2 fruit fly cellular contexts compared by ENCODE assay signal in genomic region chr2L:22121651-22122165, dm6.
TF ChIP-seq lines count a peak whose summit lies in the region.

No protein-coding gene starts in this region.

TF ChIP-seq in whole organism, embryonic, 481 proteins besides CTCF, POLR2A, EP300 and RAD21 (continued from another document and continues in another):
- TF ChIP-seq danr (GFP tag; IDR thresholded peaks at IDR 0.05; lab: Robert Waterston, UW) = no peak
- TF ChIP-seq ash1 (GFP tag; optimal IDR thresholded peaks at IDR 0.05; lab: Kevin White, UChicago) = no peak
- peak; percentile 40 for TF ChIP-seq CG8290 (GFP tag; optimal IDR thresholded peaks at IDR 0.05; lab: Kevin White, UChicago)
- TF ChIP-seq CG8290 (tag; optimal IDR thresholded peaks at IDR 0.05; lab: Kevin White, UChicago) = peak in 1 of 2 experiments; percentile 57
- TF ChIP-seq MBD-R2 (GFP tag; IDR thresholded peaks at IDR 0.05; lab: Robert Waterston, UW) = peak; percentile 62
- TF ChIP-seq fd64A (GFP tag; optimal IDR thresholded peaks at IDR 0.05; lab: Kevin White, UChicago) = no peak
- no peak for TF ChIP-seq CG15479 (GFP tag; optimal IDR thresholded peaks at IDR 0.05; lab: Kevin White, UChicago)
- TF ChIP-seq Stat92E (GFP tag; optimal IDR thresholded peaks at IDR 0.05; lab: Kevin White, UChicago) = no peak
- TF ChIP-seq pfk (GFP tag; optimal IDR thresholded peaks at IDR 0.05; lab: Kevin White, UChicago) = peak; percentile 8
- TF ChIP-seq tin (GFP tag; optimal IDR thresholded peaks at IDR 0.05; lab: Kevin White, UChicago) = no peak
- TF ChIP-seq MESR4 (GFP tag; optimal IDR thresholded peaks at IDR 0.05; lab: Kevin White, UChicago) = peak; percentile 93
- no peak for TF ChIP-seq Optix (GFP tag; IDR thresholded peaks at IDR 0.05; lab: Robert Waterston, UW)
- no peak for TF ChIP-seq CG4707 (GFP tag; optimal IDR thresholded peaks at IDR 0.05; lab: Kevin White, UChicago)
- TF ChIP-seq Lhr (GFP tag; optimal IDR thresholded peaks at IDR 0.05; lab: Kevin White, UChicago) = peak; percentile 54
- TF ChIP-seq CG17912 (GFP tag; optimal IDR thresholded peaks at IDR 0.05; lab: Kevin White, UChicago) = no peak
- TF ChIP-seq Xbp1 (GFP tag; optimal IDR thresholded peaks at IDR 0.05; lab: Kevin White, UChicago) = peak; percentile 4
- TF ChIP-seq Dp (GFP tag; optimal IDR thresholded peaks at IDR 0.05; lab: Kevin White, UChicago) = no peak
- TF ChIP-seq CG16815 (GFP tag; optimal IDR thresholded peaks at IDR 0.05; lab: Kevin White, UChicago) = no peak
- TF ChIP-seq zen (tag; optimal IDR thresholded peaks at IDR 0.05; lab: Kevin White, UChicago) = peak; percentile 50
- TF ChIP-seq cas (GFP tag; IDR thresholded peaks at IDR 0.05; lab: Robert Waterston, UW) = no peak
- TF ChIP-seq salm (tag; optimal IDR thresholded peaks at IDR 0.05; lab: Kevin White, UChicago) = no peak
- no peak for TF ChIP-seq prd (optimal IDR thresholded peaks at IDR 0.05; lab: Kevin White, UChicago)
- 0 out of 3 replicates have a peak, but pooled peaks have one; percentile 31 for TF ChIP-seq prd (GFP tag; IDR thresholded peaks at IDR 0.05; lab: Robert Waterston, UW)
- no peak for TF ChIP-seq CG10462 (GFP tag; optimal IDR thresholded peaks at IDR 0.05; lab: Kevin White, UChicago)
- peak; percentile 14 for TF ChIP-seq eyg (GFP tag; optimal IDR thresholded peaks at IDR 0.05; lab: Kevin White, UChicago)
- TF ChIP-seq Dad (GFP tag; optimal IDR thresholded peaks at IDR 0.05; lab: Kevin White, UChicago) = peak; percentile 3
- TF ChIP-seq CG30020 (tag; optimal IDR thresholded peaks at IDR 0.05; lab: Kevin White, UChicago) = peak; percentile 96
- TF ChIP-seq oc (tag; optimal IDR thresholded peaks at IDR 0.05; lab: Kevin White, UChicago) = no peak
- peak; percentile 26 for TF ChIP-seq zfh2 (GFP tag; optimal IDR thresholded peaks at IDR 0.05; lab: Kevin White, UChicago)
- TF ChIP-seq CG31441 (GFP tag; IDR thresholded peaks at IDR 0.05; lab: Robert Waterston, UW) = 0 out of 2 replicates have a peak, but pooled peaks have one; percentile 11
- TF ChIP-seq CG7271 (tag; optimal IDR thresholded peaks at IDR 0.05; lab: Kevin White, UChicago) = no peak
- TF ChIP-seq CG13894 (tag; optimal IDR thresholded peaks at IDR 0.05; lab: Kevin White, UChicago) = peak; percentile 16
- peak; percentile 66 for TF ChIP-seq CG4360 (GFP tag; IDR thresholded peaks at IDR 0.05; lab: Robert Waterston, UW)
- TF ChIP-seq Atf3 (GFP tag; optimal IDR thresholded peaks at IDR 0.05; lab: Kevin White, UChicago) = peak; percentile 7
- TF ChIP-seq CG10431 (GFP tag; optimal IDR thresholded peaks at IDR 0.05; lab: Kevin White, UChicago) = no peak
- no peak for TF ChIP-seq CG6765 (GFP tag; optimal IDR thresholded peaks at IDR 0.05; lab: Kevin White, UChicago)
- TF ChIP-seq fu2 (GFP tag; optimal IDR thresholded peaks at IDR 0.05; lab: Kevin White, UChicago) = no peak
- TF ChIP-seq CG6654 (GFP tag; optimal IDR thresholded peaks at IDR 0.05; lab: Kevin White, UChicago) = no peak
- no peak for TF ChIP-seq da (GFP tag; optimal IDR thresholded peaks at IDR 0.05; lab: Kevin White, UChicago)
- TF ChIP-seq dpn (GFP tag; optimal IDR thresholded peaks at IDR 0.05; lab: Kevin White, UChicago) = peak; percentile 14 to 17
- peak; percentile 1 for TF ChIP-seq CG13424 (tag; optimal IDR thresholded peaks at IDR 0.05; lab: Kevin White, UChicago)
- peak; percentile 0 for TF ChIP-seq ind (GFP tag; optimal IDR thresholded peaks at IDR 0.05; lab: Kevin White, UChicago)
- TF ChIP-seq sqz (GFP tag; optimal IDR thresholded peaks at IDR 0.05; lab: Kevin White, UChicago) = no peak
- TF ChIP-seq Dip2 (GFP tag; IDR thresholded peaks at IDR 0.05; lab: Robert Waterston, UW) = no peak
- peak; percentile 10 for TF ChIP-seq CG2712 (tag; optimal IDR thresholded peaks at IDR 0.05; lab: Kevin White, UChicago)
- peak; percentile 43; the same call in 2 of the 3 replicates for TF ChIP-seq CG17361 (GFP tag; IDR thresholded peaks at IDR 0.05; lab: Robert Waterston, UW)
- TF ChIP-seq Dbx (GFP tag; IDR thresholded peaks at IDR 0.05; lab: Robert Waterston, UW) = no peak
- no peak for TF ChIP-seq Rfx (GFP tag; IDR thresholded peaks at IDR 0.05; lab: Robert Waterston, UW)
- peak; percentile 43 for TF ChIP-seq sens (GFP tag; lab: Kevin White, UChicago)
- TF ChIP-seq Ets97D (GFP tag; optimal IDR thresholded peaks at IDR 0.05; lab: Kevin White, UChicago) = peak; percentile 45
- TF ChIP-seq Doc3 (GFP tag; IDR thresholded peaks at IDR 0.05; lab: Robert Waterston, UW; ENCODE audit: partially characterized antibody) = no peak
- peak; percentile 29 for TF ChIP-seq Hsf (GFP tag; optimal IDR thresholded peaks at IDR 0.05; lab: Kevin White, UChicago)
- no peak for TF ChIP-seq gt (GFP tag; IDR thresholded peaks at IDR 0.05; lab: Robert Waterston, UW)
- TF ChIP-seq Oaz (GFP tag; IDR thresholded peaks at IDR 0.05; lab: Robert Waterston, UW) = no peak
- TF ChIP-seq CG14710 (tag; optimal IDR thresholded peaks at IDR 0.05; lab: Kevin White, UChicago) = peak; percentile 43
- no peak for TF ChIP-seq exex (tag; optimal IDR thresholded peaks at IDR 0.05; lab: Kevin White, UChicago)
- TF ChIP-seq dimm (GFP tag; IDR thresholded peaks at IDR 0.05; lab: Robert Waterston, UW) = no peak
- TF ChIP-seq CG15601 (tag; optimal IDR thresholded peaks at IDR 0.05; lab: Kevin White, UChicago) = no peak
- TF ChIP-seq chn (GFP tag; optimal IDR thresholded peaks at IDR 0.05; lab: Kevin White, UChicago) = no peak
- peak; percentile 81 for TF ChIP-seq row (GFP tag; IDR thresholded peaks at IDR 0.05; lab: Robert Waterston, UW)
- peak; percentile 24 for TF ChIP-seq Myb (GFP tag; optimal IDR thresholded peaks at IDR 0.05; lab: Kevin White, UChicago)
- TF ChIP-seq stwl (tag; optimal IDR thresholded peaks at IDR 0.05; lab: Kevin White, UChicago) = peak; percentile 49
- TF ChIP-seq knrl (GFP tag; IDR thresholded peaks at IDR 0.05; lab: Robert Waterston, UW; ENCODE audit: partially characterized antibody) = no peak; the same call in 2 of the 3 replicates
- TF ChIP-seq E2f1 (GFP tag; IDR thresholded peaks at IDR 0.05; lab: Robert Waterston, UW) = no peak
- peak; percentile 27 for TF ChIP-seq dmrt11E (tag; optimal IDR thresholded peaks at IDR 0.05; lab: Kevin White, UChicago)
- TF ChIP-seq maf-S (GFP tag; optimal IDR thresholded peaks at IDR 0.05; lab: Kevin White, UChicago) = peak; percentile 19
- peak; percentile 36; the same call in 1 of the 2 replicates for TF ChIP-seq CG13287 (GFP tag; IDR thresholded peaks at IDR 0.05; lab: Robert Waterston, UW; ENCODE audit: partially characterized antibody)

TF ChIP-seq in whole organism, prepupa, 60 proteins besides CTCF, POLR2A, EP300 and RAD21 (continued from another document):
- TF ChIP-seq net (GFP tag; optimal IDR thresholded peaks at IDR 0.05; lab: Kevin White, UChicago) = no peak
- no peak for TF ChIP-seq Sox15 (GFP tag; optimal IDR thresholded peaks at IDR 0.05; lab: Kevin White, UChicago)
- TF ChIP-seq fkh (GFP tag; optimal IDR thresholded peaks at IDR 0.05; lab: Kevin White, UChicago) = no peak
- no peak for TF ChIP-seq CG16779 (tag; optimal IDR thresholded peaks at IDR 0.05; lab: Kevin White, UChicago)
- no peak for TF ChIP-seq CG6163 (GFP tag; IDR thresholded peaks at IDR 0.05; lab: Robert Waterston, UW)
- TF ChIP-seq CG11294 (GFP tag; IDR thresholded peaks at IDR 0.05; lab: Robert Waterston, UW) = no peak
- TF ChIP-seq CG10631 (GFP tag; optimal IDR thresholded peaks at IDR 0.05; lab: Kevin White, UChicago) = no peak
- peak; percentile 6 for TF ChIP-seq Ets21C (GFP tag; optimal IDR thresholded peaks at IDR 0.05; lab: Kevin White, UChicago)
- TF ChIP-seq dsx (GFP tag; optimal IDR thresholded peaks at IDR 0.05; lab: Kevin White, UChicago; ENCODE audit: poor library complexity, severe bottlenecking) = no peak
- TF ChIP-seq CG3032 (tag; optimal IDR thresholded peaks at IDR 0.05; lab: Kevin White, UChicago) = no peak
- no peak for TF ChIP-seq Blimp-1 (GFP tag; optimal IDR thresholded peaks at IDR 0.05; lab: Kevin White, UChicago)
- TF ChIP-seq Ets96B (tag; optimal IDR thresholded peaks at IDR 0.05; lab: Kevin White, UChicago) = no peak
- no peak for TF ChIP-seq Gug (GFP tag; IDR thresholded peaks at IDR 0.05; lab: Robert Waterston, UW)
- TF ChIP-seq CG32006 (GFP tag; optimal IDR thresholded peaks at IDR 0.05; lab: Kevin White, UChicago) = no peak
- TF ChIP-seq Hr39 (GFP tag; optimal IDR thresholded peaks at IDR 0.05; lab: Kevin White, UChicago) = peak; percentile 35
- no peak for TF ChIP-seq dac (GFP tag; optimal IDR thresholded peaks at IDR 0.05; lab: Kevin White, UChicago)
- no peak for TF ChIP-seq CG7368 (GFP tag; optimal IDR thresholded peaks at IDR 0.05; lab: Kevin White, UChicago)
- TF ChIP-seq OdsH (GFP tag; optimal IDR thresholded peaks at IDR 0.05; lab: Kevin White, UChicago) = peak; percentile 17
- peak; percentile 37 for TF ChIP-seq CG6854 (GFP tag; optimal IDR thresholded peaks at IDR 0.05; lab: Kevin White, UChicago)
- no peak for TF ChIP-seq CG6276 (GFP tag; optimal IDR thresholded peaks at IDR 0.05; lab: Kevin White, UChicago)
- no peak for TF ChIP-seq Lpt (GFP tag; optimal IDR thresholded peaks at IDR 0.05; lab: Kevin White, UChicago)
- no peak for TF ChIP-seq fd85E (GFP tag; optimal IDR thresholded peaks at IDR 0.05; lab: Kevin White, UChicago)
- TF ChIP-seq Eip93F (GFP tag; optimal IDR thresholded peaks at IDR 0.05; lab: Kevin White, UChicago) = no peak
- peak; percentile 23 for TF ChIP-seq cyc (GFP tag; optimal IDR thresholded peaks at IDR 0.05; lab: Kevin White, UChicago)
- no peak for TF ChIP-seq Hr4 (GFP tag; optimal IDR thresholded peaks at IDR 0.05; lab: Kevin White, UChicago)
- no peak for TF ChIP-seq CG6808 (GFP tag; optimal IDR thresholded peaks at IDR 0.05; lab: Kevin White, UChicago)
- peak; percentile 84 for TF ChIP-seq svp (GFP tag; lab: Kevin White, UChicago)
- peak; percentile 62 for TF ChIP-seq Eip78C (GFP tag; lab: Kevin White, UChicago)
- no peak for TF ChIP-seq Sox102F (GFP tag; optimal IDR thresholded peaks at IDR 0.05; lab: Kevin White, UChicago)
- TF ChIP-seq ss (GFP tag; optimal IDR thresholded peaks at IDR 0.05; lab: Kevin White, UChicago) = no peak
- no peak for TF ChIP-seq eg (GFP tag; IDR thresholded peaks at IDR 0.05; lab: Robert Waterston, UW)
- TF ChIP-seq spab (GFP tag; optimal IDR thresholded peaks at IDR 0.05; lab: Kevin White, UChicago) = no peak
- TF ChIP-seq CG11762 (GFP tag; optimal IDR thresholded peaks at IDR 0.05; lab: Kevin White, UChicago; ENCODE audit: insufficient read depth) = no peak
- TF ChIP-seq salr (GFP tag; optimal IDR thresholded peaks at IDR 0.05; lab: Kevin White, UChicago) = no peak
- TF ChIP-seq Smox (GFP tag; optimal IDR thresholded peaks at IDR 0.05; lab: Kevin White, UChicago) = no peak
- TF ChIP-seq esn (GFP tag; optimal IDR thresholded peaks at IDR 0.05; lab: Kevin White, UChicago) = no peak
- TF ChIP-seq topi (GFP tag; optimal IDR thresholded peaks at IDR 0.05; lab: Kevin White, UChicago) = peak; percentile 10
TF ChIP-seq in whole organism, prepupa: peak in this region for 14.
